Worm (Caenorhabditis elegans) whole organism, late embryonic: Measurements from ENCODE around the gene srz-24.

Experiments used
- ceh-2 ChIP-seq: sonication (generic microtip); optimal IDR thresholded peaks from 2 replicates; lab custom pipeline; 2016; ENCODE audit warnings: missing genotype, missing genetic modification characterization, missing compliant biosample characterization
- ceh-22 ChIP-seq: sonication (generic microtip); optimal IDR thresholded peaks from 2 replicates; lab custom pipeline; 2017; ENCODE audit warnings: missing biosample characterization, missing genetic modification characterization
- fkh-10 ChIP-seq: fragments of 150-350 bp; optimal IDR thresholded peaks from 2 replicates; lab custom pipeline; 2014; ENCODE audit warnings: missing biosample characterization, missing genetic modification reagents, missing genetic modification characterization
- nhr-11 ChIP-seq: fragments of 150-350 bp; optimal IDR thresholded peaks from 2 replicates; lab custom pipeline; 2014; ENCODE audit warnings: missing biosample characterization, missing genetic modification characterization
- rnt-1 ChIP-seq: sonication (generic microtip); optimal IDR thresholded peaks from 2 replicates; lab custom pipeline; 2016; ENCODE audit warnings: missing genetic modification characterization, missing compliant biosample characterization
- ttx-3 ChIP-seq: sonication (generic microtip); optimal IDR thresholded peaks from 2 replicates; lab custom pipeline; 2016; ENCODE audit warnings: missing genetic modification reagents, missing genetic modification characterization, missing compliant biosample characterization

DNA sequence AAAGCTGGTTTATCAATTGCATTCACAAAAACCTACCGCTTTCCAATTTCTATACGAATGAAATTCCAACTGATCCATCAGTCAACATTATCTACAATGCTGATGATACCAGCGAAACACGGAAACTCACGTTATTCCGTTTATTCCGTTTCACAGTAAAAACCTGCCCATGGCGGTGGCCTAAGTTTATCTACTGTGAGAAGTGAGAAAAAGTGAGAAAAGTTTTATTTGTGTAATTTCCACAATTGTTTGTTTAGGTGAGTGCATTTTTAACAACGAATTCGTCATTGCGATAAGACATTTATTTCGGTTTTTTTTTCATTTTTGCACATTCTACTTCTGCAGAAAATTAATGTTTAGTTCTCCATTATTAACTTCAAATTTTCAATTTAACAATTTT, 50.9 kb downstream of the srz-24 start, which contains the start of gene Y9C9A.8:
- TF ChIP-seq fkh-10 (GFP tag; lab: Kevin White, UChicago) (no peak), nhr-11 (tag; lab: Kevin White, UChicago) (no peak), ceh-2 (tag; lab: Kevin White, UChicago) (no peak), rnt-1 (no peak), ceh-22 (tag; lab: Kevin White, UChicago) (no peak), ttx-3 (tag; lab: Kevin White, UChicago) (no peak)
